Worm (Caenorhabditis elegans): ENCODE measurements around the gene kgb-1.

kgb-1 gene

ce11 chrIV:425546-425945 is 15.7 kb upstream of the kgb-1 start (continued):
- TF ChIP-seq bed-1 (GFP tag; IDR thresholded peaks at IDR 0.05) (no peak), tbp1 (GFP tag; optimal IDR thresholded peaks at IDR 0.05) (peak; percentile 27), lin-26 (GFP tag; IDR thresholded peaks at IDR 0.05) (no peak), T26A5.8 (tag; optimal IDR thresholded peaks at IDR 0.05) (no peak), ztf-22 (GFP tag; optimal IDR thresholded peaks at IDR 0.05) (no peak), fkh-3 (tag; optimal IDR thresholded peaks at IDR 0.05) (no peak), Y79H2A.3 (GFP tag; conservative IDR thresholded peaks at IDR 0.05) (no peak), madf-6 (GFP tag; IDR thresholded peaks at IDR 0.05) (peak; percentile 74; the same call in 1 of the 2 replicates), egl-44 (GFP tag; IDR thresholded peaks at IDR 0.05) (no peak), chd-7 (tag; optimal IDR thresholded peaks at IDR 0.05) (no peak), nfya-2 (GFP tag; IDR thresholded peaks at IDR 0.05) (no peak), cebp-2 (GFP tag; IDR thresholded peaks at IDR 0.05) (no peak), F57C9.4 (tag; optimal IDR thresholded peaks at IDR 0.05) (no peak), aptf-2 (GFP tag; conservative IDR thresholded peaks at IDR 0.05) (no peak), F57A8.1 (GFP tag; optimal IDR thresholded peaks at IDR 0.05) (no peak), B0019.2 (GFP tag; conservative IDR thresholded peaks at IDR 0.05) (no peak), ceh-40 (GFP tag; IDR thresholded peaks at IDR 0.05) (no peak), ztf-6 (GFP tag; IDR thresholded peaks at IDR 0.05) (no peak), gei-17 (GFP tag; optimal IDR thresholded peaks at IDR 0.05) (no peak), lsy-27 (tag; optimal IDR thresholded peaks at IDR 0.05; ENCODE audit: borderline replicate concordance, insufficient read depth) (no peak), sdz-38 (tag; optimal IDR thresholded peaks at IDR 0.05) (no peak), zim-3 (tag; optimal IDR thresholded peaks at IDR 0.05) (no peak), pha-4 (tag; optimal IDR thresholded peaks at IDR 0.05) (no peak), snpc-4 (GFP tag; optimal IDR thresholded peaks at IDR 0.05) (peak; percentile 35), snpc-4 (tag; optimal IDR thresholded peaks at IDR 0.05) (peak in 2 of 4 experiments; percentile 51 to 52), lin-54 (GFP tag; optimal IDR thresholded peaks at IDR 0.05) (peak; percentile 65), F33H1.4 (GFP tag; IDR thresholded peaks at IDR 0.05) (peak; percentile 87), C06A6.2 (GFP tag; conservative IDR thresholded peaks at IDR 0.05) (no peak), F49E8.2 (tag; optimal IDR thresholded peaks at IDR 0.05; ENCODE audit: insufficient read depth) (no peak), D2030.7 (GFP tag; IDR thresholded peaks at IDR 0.05) (peak; percentile 75), akir-1 (GFP tag; optimal IDR thresholded peaks at IDR 0.05) (no peak), egrh-3 (GFP tag; IDR thresholded peaks at IDR 0.05) (no peak; the same call in 1 of the 2 replicates), attf-6 (GFP tag; IDR thresholded peaks at IDR 0.05) (no peak), efl-1 (GFP tag; optimal IDR thresholded peaks at IDR 0.05) (peak; percentile 81), dox-1 (GFP tag; IDR thresholded peaks at IDR 0.05) (peak; percentile 18; the same call in 1 of the 2 replicates), ceh-91 (GFP tag; IDR thresholded peaks at IDR 0.05) (peak; percentile 37; the same call in 1 of the 2 replicates), K12H6.12 (tag; optimal IDR thresholded peaks at IDR 0.05) (no peak), madf-3 (GFP tag; IDR thresholded peaks at IDR 0.05) (no peak), ztf-28 (GFP tag; IDR thresholded peaks at IDR 0.05) (no peak), B0261.1 (tag; optimal IDR thresholded peaks at IDR 0.05) (no peak), aptf-3 (GFP tag; IDR thresholded peaks at IDR 0.05) (no peak), hlh-26 (GFP tag; conservative IDR thresholded peaks at IDR 0.05) (no peak), rpc-1 (optimal IDR thresholded peaks at IDR 0.05) (no peak), rpc-1 (tag; optimal IDR thresholded peaks at IDR 0.05) (no peak), snpc-3.4 (tag; optimal IDR thresholded peaks at IDR 0.05) (peak; percentile 38), mcd-1 (GFP tag; IDR thresholded peaks at IDR 0.05) (peak; percentile 31; the same call in 1 of the 2 replicates), lin-35 (GFP tag; optimal IDR thresholded peaks at IDR 0.05) (peak in 1 of 3 experiments; percentile 19), lir-1 (GFP tag; conservative IDR thresholded peaks at IDR 0.05) (no peak), hmg-20 (GFP tag; IDR thresholded peaks at IDR 0.05) (no peak), hsf-1 (GFP tag; IDR thresholded peaks at IDR 0.05) (no peak)

Measured in whole organism, young adult.